Fruit fly (Drosophila melanogaster): Measurements from ENCODE around the gene Arfrp1.

Gene Arfrp1

dm6 chrX:9142224-9142802 lies 35.4 kb downstream of the Arfrp1 start, which contains the start of gene CG7065 (continued):
- TF ChIP-seq esg (GFP tag; conservative IDR thresholded peaks at IDR 0.05), result no peak
- no peak for TF ChIP-seq CG4360 (GFP tag; IDR thresholded peaks at IDR 0.05)
- TF ChIP-seq Sry-β (GFP tag; optimal IDR thresholded peaks at IDR 0.05), result no peak
- TF ChIP-seq vnd (GFP tag; IDR thresholded peaks at IDR 0.05; ENCODE audit: partially characterized antibody), result peak; percentile 67
- TF ChIP-seq CG3995 (GFP tag; optimal IDR thresholded peaks at IDR 0.05), result peak; percentile 20
- no peak for TF ChIP-seq danr (GFP tag; IDR thresholded peaks at IDR 0.05)
- TF ChIP-seq NC2β (GFP tag; optimal IDR thresholded peaks at IDR 0.05), result no peak
- no peak for TF ChIP-seq Ada2b (GFP tag; IDR thresholded peaks at IDR 0.05)
- no peak for TF ChIP-seq CG7963 (GFP tag; IDR thresholded peaks at IDR 0.05; ENCODE audit: partially characterized antibody)
- no peak for TF ChIP-seq CG7372 (GFP tag; IDR thresholded peaks at IDR 0.05)
- TF ChIP-seq Drgx (GFP tag; IDR thresholded peaks at IDR 0.05), result no peak
- TF ChIP-seq Opbp (GFP tag; IDR thresholded peaks at IDR 0.05; ENCODE audit: partially characterized antibody), result peak; percentile 55; the same call in 2 of the 3 replicates
- 0 out of 2 replicates have a peak, but pooled peaks have one; percentile 38 for TF ChIP-seq nerfin-2 (GFP tag; IDR thresholded peaks at IDR 0.05; ENCODE audit: partially characterized antibody)
- no peak for TF ChIP-seq CG17328 (GFP tag; IDR thresholded peaks at IDR 0.05)
- TF ChIP-seq Sin3A (optimal IDR thresholded peaks at IDR 0.05), result peak; percentile 21
- TF ChIP-seq CG10267 (tag; optimal IDR thresholded peaks at IDR 0.05), result peak; percentile 10
- peak; percentile 42 for TF ChIP-seq CG14710 (tag; optimal IDR thresholded peaks at IDR 0.05)
- no peak for TF ChIP-seq oc (tag; optimal IDR thresholded peaks at IDR 0.05)
- no peak for TF ChIP-seq Rx (GFP tag; IDR thresholded peaks at IDR 0.05)
- TF ChIP-seq Dip3 (GFP tag; optimal IDR thresholded peaks at IDR 0.05), result no peak
- TF ChIP-seq E2f2 (GFP tag; IDR thresholded peaks at IDR 0.05), result peak; percentile 56
- TF ChIP-seq CG8359 (GFP tag; optimal IDR thresholded peaks at IDR 0.05; ENCODE audit: borderline replicate concordance), result no peak
- TF ChIP-seq CG9215 (GFP tag; IDR thresholded peaks at IDR 0.05), result no peak
- TF ChIP-seq wek (GFP tag; optimal IDR thresholded peaks at IDR 0.05), result no peak
- peak; percentile 28 for TF ChIP-seq CG12659 (GFP tag; optimal IDR thresholded peaks at IDR 0.05)
- no peak for TF ChIP-seq wor (GFP tag; IDR thresholded peaks at IDR 0.05)
- no peak for TF ChIP-seq Fer3 (tag; optimal IDR thresholded peaks at IDR 0.05)
- TF ChIP-seq CG6791 (GFP tag; IDR thresholded peaks at IDR 0.05; ENCODE audit: partially characterized antibody), result peak; percentile 50; the same call in 2 of the 3 replicates
- TF ChIP-seq pita (GFP tag; optimal IDR thresholded peaks at IDR 0.05), result no peak
- TF ChIP-seq CG17359 (tag; optimal IDR thresholded peaks at IDR 0.05), result peak; percentile 17
- no peak for TF ChIP-seq CoRest (tag; optimal IDR thresholded peaks at IDR 0.05)
- no peak for TF ChIP-seq Atf3 (GFP tag; optimal IDR thresholded peaks at IDR 0.05)
- peak; percentile 29; the same call in 1 of the 3 replicates for TF ChIP-seq CG7357 (GFP tag; IDR thresholded peaks at IDR 0.05)
- TF ChIP-seq ap (GFP tag; IDR thresholded peaks at IDR 0.05), result no peak
- no peak for TF ChIP-seq ase (GFP tag; IDR thresholded peaks at IDR 0.05)
- peak; percentile 69 for TF ChIP-seq CG16813 (GFP tag; IDR thresholded peaks at IDR 0.05; ENCODE audit: partially characterized antibody)
- no peak for TF ChIP-seq CG16815 (GFP tag; optimal IDR thresholded peaks at IDR 0.05)
- no peak for TF ChIP-seq Lpt (GFP tag; optimal IDR thresholded peaks at IDR 0.05)
- peak; percentile 57 for TF ChIP-seq ssp (GFP tag; IDR thresholded peaks at IDR 0.05)
- peak; percentile 73 for TF ChIP-seq amos (GFP tag; IDR thresholded peaks at IDR 0.05; ENCODE audit: partially characterized antibody)
- no peak for TF ChIP-seq YL-1 (GFP tag; optimal IDR thresholded peaks at IDR 0.05)
- peak; percentile 77 for TF ChIP-seq CG13287 (GFP tag; IDR thresholded peaks at IDR 0.05; ENCODE audit: partially characterized antibody)
- peak; percentile 70 for TF ChIP-seq Scr (GFP tag; IDR thresholded peaks at IDR 0.05; ENCODE audit: partially characterized antibody)
- no peak for TF ChIP-seq tio (GFP tag; optimal IDR thresholded peaks at IDR 0.05)
- TF ChIP-seq CG1024 (GFP tag; IDR thresholded peaks at IDR 0.05), result no peak
- TF ChIP-seq cg (GFP tag; optimal IDR thresholded peaks at IDR 0.05), result no peak
- TF ChIP-seq Dp (GFP tag; optimal IDR thresholded peaks at IDR 0.05), result peak; percentile 55
- TF ChIP-seq Med (GFP tag), result peak; percentile 20
- TF ChIP-seq Dll (GFP tag; IDR thresholded peaks at IDR 0.05; ENCODE audit: partially characterized antibody), result peak; percentile 68
- TF ChIP-seq shn (GFP tag; optimal IDR thresholded peaks at IDR 0.05), result no peak

Measured in whole organism, embryonic.